Fruit fly (Drosophila melanogaster) whole organism, pupa: ENCODE data around the gene CG12506.

Source experiments
- CG8159 ChIP-seq: fragments of 200-800 bp; sonication (Bioruptor generic); optimal IDR thresholded peaks from 3 replicates; lab custom pipeline; 2018; ENCODE audit warnings: missing biosample characterization, mild to moderate bottlenecking, missing genetic modification characterization, moderate library complexity
- Pif1A ChIP-seq: fragments of 200-800 bp; sonication (Bioruptor generic); optimal IDR thresholded peaks from 3 replicates; lab custom pipeline; 2016; ENCODE audit warnings: missing biosample characterization, missing genetic modification characterization

Gene CG12506

DNA sequence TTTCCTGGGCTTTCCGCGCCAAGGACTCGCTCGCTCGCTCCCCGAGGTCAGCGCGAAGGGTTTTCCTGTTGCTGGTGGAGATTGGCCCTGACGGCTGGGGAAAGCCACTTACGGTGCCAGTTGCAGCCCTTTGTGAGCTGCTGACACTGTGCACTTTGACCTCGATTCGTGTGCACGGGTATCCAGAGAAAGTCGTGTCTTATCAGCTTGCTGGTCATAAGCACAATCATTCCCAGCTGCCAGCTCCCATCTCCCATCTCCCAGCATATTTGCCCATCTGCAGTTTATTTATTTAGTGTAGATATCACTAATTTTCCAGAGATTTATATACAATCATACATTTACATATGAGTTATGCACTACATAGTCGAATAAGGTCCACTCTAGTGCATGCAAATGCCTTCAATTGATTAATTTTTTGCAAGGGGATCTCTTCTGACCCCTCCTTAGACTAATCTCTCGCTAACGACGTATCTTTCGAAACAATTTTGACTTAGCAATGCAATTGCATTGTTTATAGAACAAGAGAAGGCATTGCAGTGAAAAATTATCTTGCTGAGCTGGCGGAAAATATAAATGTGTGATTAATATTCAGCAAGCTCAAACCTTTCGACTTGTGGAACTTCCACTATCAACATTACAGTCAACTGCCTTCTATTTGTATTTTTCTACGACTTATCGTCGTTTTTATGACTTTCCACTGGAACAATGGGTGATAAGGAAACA is 48.8 kb downstream of the CG12506 start:
- TF ChIP-seq Pif1A (GFP tag; lab: Kevin White, UChicago) (no peak), CG8159 (tag; lab: Kevin White, UChicago) (peak; percentile 88)
